Fruit fly (Drosophila melanogaster) whole organism, embryonic: ENCODE measurements around the gene CG10510.
A peak's percentile ranks its signal among the peaks of the same experiment; 100 is the strongest.

Source experiments
- Adf1 ChIP-seq: fragments of 200-800 bp; sonication (Bioruptor generic); IDR thresholded peaks from 2 replicates; pipeline ENCODE4 v1.3.6; 2022; ENCODE audit warnings: missing biosample characterization, missing genetic modification characterization
- Bgb ChIP-seq: fragments of 200-800 bp; sonication (Bioruptor generic); IDR thresholded peaks from 2 replicates; pipeline ENCODE4 v1.3.6; 2022; ENCODE audit warnings: missing biosample characterization, missing genetic modification characterization; ENCODE audit not compliant: partially characterized antibody
- CG10209 ChIP-seq: fragments of 200-800 bp; sonication (Bioruptor generic); optimal IDR thresholded peaks from 3 replicates; lab custom pipeline; 2017; ENCODE audit warnings: missing biosample characterization, mild to moderate bottlenecking, missing genetic modification characterization, missing genetic modification reagents
- CG11504 ChIP-seq: fragments of 200-800 bp; sonication (Bioruptor generic); optimal IDR thresholded peaks from 3 replicates; lab custom pipeline; 2019; ENCODE audit warnings: missing biosample characterization, mild to moderate bottlenecking, missing genetic modification characterization, moderate library complexity
- CG12071 ChIP-seq: fragments of 200-800 bp; sonication (Bioruptor generic); optimal IDR thresholded peaks from 3 replicates; lab custom pipeline; 2018; ENCODE audit warnings: missing biosample characterization, mild to moderate bottlenecking, missing genetic modification characterization
- CG12942 ChIP-seq: fragments of 200-800 bp; sonication (Bioruptor generic); optimal IDR thresholded peaks from 3 replicates; lab custom pipeline; 2016; ENCODE audit warnings: missing biosample characterization, missing genetic modification characterization
- CG13123 ChIP-seq: fragments of 200-800 bp; sonication (Bioruptor generic); optimal IDR thresholded peaks from 2 replicates; lab custom pipeline; 2016; ENCODE audit warnings: missing biosample characterization, missing genetic modification characterization
- CG13894 ChIP-seq: fragments of 200-800 bp; sonication (Bioruptor generic); optimal IDR thresholded peaks from 3 replicates; lab custom pipeline; 2018; ENCODE audit warnings: missing biosample characterization, mild to moderate bottlenecking, missing genetic modification characterization, moderate library complexity
- CG15601 ChIP-seq: fragments of 200-800 bp; sonication (Bioruptor generic); optimal IDR thresholded peaks from 3 replicates; lab custom pipeline; 2019; ENCODE audit warnings: missing biosample characterization, mild to moderate bottlenecking, missing genetic modification characterization, moderate library complexity
- CG17829 ChIP-seq: fragments of 200-800 bp; optimal IDR thresholded peaks from 2 replicates; lab custom pipeline; 2019; ENCODE audit warnings: missing biosample characterization, mild to moderate bottlenecking, missing genetic modification characterization, moderate library complexity
- CG18599 ChIP-seq: fragments of 200-800 bp; sonication (Bioruptor generic); optimal IDR thresholded peaks from 3 replicates; lab custom pipeline; 2017; ENCODE audit warnings: missing biosample characterization, missing genetic modification characterization, mild to moderate bottlenecking, moderate library complexity, missing genetic modification reagents
- CG34422 ChIP-seq: fragments of 200-800 bp; sonication (Bioruptor generic); IDR thresholded peaks from 3 replicates; pipeline ENCODE4 v1.3.6; 2022; ENCODE audit warnings: missing biosample characterization, missing genetic modification characterization
- CG5180 ChIP-seq: fragments of 200-800 bp; sonication (Bioruptor generic); optimal IDR thresholded peaks from 3 replicates; lab custom pipeline; 2017; ENCODE audit warnings: missing biosample characterization, missing genetic modification characterization, mild to moderate bottlenecking, moderate library complexity, missing genetic modification reagents
- CG6765 ChIP-seq: fragments of 200-800 bp; sonication (Bioruptor generic); optimal IDR thresholded peaks from 3 replicates; lab custom pipeline; 2017; ENCODE audit warnings: missing biosample characterization, mild to moderate bottlenecking, missing genetic modification characterization
- CG8290 ChIP-seq, 3 experiments: fragments of 200-800 bp; sonication (Bioruptor generic); optimal IDR thresholded peaks; 2 replicates each; lab custom pipeline; 2016 to 2019; ENCODE audit warnings: missing biosample characterization in 3 of 3, missing genetic modification characterization in 3 of 3, mild to moderate bottlenecking in 2 of 3, moderate library complexity in 1 of 3
- CrebB ChIP-seq: fragments of 200-800 bp; sonication (Bioruptor generic); optimal IDR thresholded peaks from 3 replicates; lab custom pipeline; 2018; ENCODE audit warnings: missing biosample characterization, mild to moderate bottlenecking, missing genetic modification characterization
- Dbx ChIP-seq: fragments of 200-800 bp; sonication (Bioruptor generic); IDR thresholded peaks from 3 replicates; pipeline ENCODE4 v1.3.6; 2022; ENCODE audit warnings: missing biosample characterization, missing genetic modification characterization
- Deaf1 ChIP-seq: fragments of 200-800 bp; optimal IDR thresholded peaks from 3 replicates; lab custom pipeline; 2019; ENCODE audit warnings: missing biosample characterization, mild to moderate bottlenecking, missing genetic modification characterization, moderate library complexity
- Dp ChIP-seq: fragments of 200-800 bp; sonication (Bioruptor generic); optimal IDR thresholded peaks from 2 replicates; lab custom pipeline; 2018; ENCODE audit warnings: missing biosample characterization, mild to moderate bottlenecking, missing genetic modification characterization, moderate library complexity
- E2f2 ChIP-seq: fragments of 200-800 bp; sonication (Bioruptor generic); IDR thresholded peaks from 2 replicates; pipeline ENCODE4 v1.3.6; 2022; ENCODE audit warnings: missing biosample characterization, missing genetic modification characterization
- Elba2 ChIP-seq: fragments of 200-800 bp; sonication (Bioruptor generic); optimal IDR thresholded peaks from 3 replicates; lab custom pipeline; 2016; ENCODE audit warnings: missing biosample characterization, missing genetic modification characterization
- Fer1 ChIP-seq: fragments of 200-800 bp; sonication (Bioruptor generic); optimal IDR thresholded peaks from 2 replicates; lab custom pipeline; 2017; ENCODE audit warnings: missing biosample characterization, mild to moderate bottlenecking, missing genetic modification characterization
- Gug ChIP-seq: fragments of 200-800 bp; sonication (Bioruptor generic); IDR thresholded peaks from 4 replicates; pipeline ENCODE4 v1.3.6; 2022; ENCODE audit warnings: missing biosample characterization, missing genetic modification characterization
- Hmr ChIP-seq: fragments of 200-800 bp; sonication (Bioruptor generic); optimal IDR thresholded peaks from 3 replicates; lab custom pipeline; 2017; ENCODE audit warnings: mild to moderate bottlenecking, missing biosample characterization, missing genetic modification reagents, missing genetic modification characterization
- Jarid2 ChIP-seq: fragments of 200-800 bp; sonication (Bioruptor generic); optimal IDR thresholded peaks from 3 replicates; lab custom pipeline; 2017; ENCODE audit warnings: mild to moderate bottlenecking, missing biosample characterization, missing genetic modification reagents, missing genetic modification characterization
- Med ChIP-seq: fragments of 200-800 bp; sonication (Bioruptor generic); peaks from one replicate; lab custom pipeline; 2016; ENCODE audit warnings: missing biosample characterization, missing genetic modification characterization, mild to moderate bottlenecking, inconsistent platforms, moderate library complexity
- Nf-YC ChIP-seq: fragments of 200-800 bp; optimal IDR thresholded peaks from 3 replicates; lab custom pipeline; 2019; ENCODE audit warnings: missing biosample characterization, mild to moderate bottlenecking, missing genetic modification characterization, moderate library complexity
- Rfx ChIP-seq: fragments of 200-800 bp; sonication (Bioruptor generic); IDR thresholded peaks from 2 replicates; pipeline ENCODE4 v1.3.6; 2022; ENCODE audit warnings: missing biosample characterization, missing genetic modification characterization
- Rx ChIP-seq: fragments of 200-800 bp; sonication (Bioruptor generic); IDR thresholded peaks from 2 replicates; pipeline ENCODE4 v1.3.6; 2022; ENCODE audit warnings: missing biosample characterization, missing genetic modification characterization
- Xbp1 ChIP-seq: fragments of 200-800 bp; sonication (Bioruptor generic); optimal IDR thresholded peaks from 3 replicates; lab custom pipeline; 2016; ENCODE audit warnings: missing biosample characterization, mild to moderate bottlenecking, missing genetic modification characterization
- ara ChIP-seq: fragments of 200-800 bp; sonication (Bioruptor generic); IDR thresholded peaks from 2 replicates; pipeline ENCODE4 v1.3.6; 2022; ENCODE audit warnings: missing biosample characterization, missing genetic modification characterization
- ash1 ChIP-seq: fragments of 200-800 bp; sonication (Bioruptor generic); optimal IDR thresholded peaks from 2 replicates; lab custom pipeline; 2018; ENCODE audit warnings: missing biosample characterization, mild to moderate bottlenecking, missing genetic modification characterization
- caup ChIP-seq: fragments of 200-800 bp; sonication (Bioruptor generic); optimal IDR thresholded peaks from 3 replicates; lab custom pipeline; 2017; ENCODE audit warnings: missing biosample characterization, mild to moderate bottlenecking, missing genetic modification characterization, moderate library complexity; ENCODE audit not compliant: severe bottlenecking
- cg ChIP-seq: fragments of 200-800 bp; sonication (Bioruptor generic); optimal IDR thresholded peaks from 3 replicates; lab custom pipeline; 2019; ENCODE audit warnings: missing biosample characterization, mild to moderate bottlenecking, missing genetic modification characterization, moderate library complexity
- chinmo ChIP-seq: fragments of 200-800 bp; sonication (Bioruptor generic); IDR thresholded peaks from 4 replicates; pipeline ENCODE4 v1.3.6; 2022; ENCODE audit warnings: missing biosample characterization, missing genetic modification characterization; ENCODE audit not compliant: partially characterized antibody
- esg ChIP-seq: fragments of 200-800 bp; sonication (Bioruptor generic); conservative IDR thresholded peaks from 2 replicates; pipeline ENCODE4 v1.3.6; 2022; ENCODE audit warnings: missing biosample characterization, missing genetic modification characterization
- ftz-f1 ChIP-seq: fragments of 200-800 bp; sonication (Bioruptor generic); optimal IDR thresholded peaks from 2 replicates; lab custom pipeline; 2016; ENCODE audit warnings: missing biosample characterization, missing genetic modification characterization
- kah ChIP-seq: fragments of 200-800 bp; sonication (Bioruptor generic); optimal IDR thresholded peaks from 2 replicates; lab custom pipeline; 2018; ENCODE audit warnings: missing biosample characterization, mild to moderate bottlenecking, missing genetic modification characterization
- klu ChIP-seq: fragments of 200-800 bp; sonication (Bioruptor generic); IDR thresholded peaks from 2 replicates; pipeline ENCODE4 v1.3.6; 2022; ENCODE audit warnings: missing biosample characterization, missing genetic modification characterization
- lab ChIP-seq: fragments of 200-800 bp; sonication (Bioruptor generic); optimal IDR thresholded peaks from 3 replicates; lab custom pipeline; 2017; ENCODE audit warnings: missing biosample characterization, missing genetic modification characterization, mild to moderate bottlenecking, moderate library complexity, missing genetic modification reagents
- pros ChIP-seq: fragments of 200-800 bp; sonication (Bioruptor generic); optimal IDR thresholded peaks from 3 replicates; lab custom pipeline; 2019; ENCODE audit warnings: missing biosample characterization, mild to moderate bottlenecking, missing genetic modification characterization, moderate library complexity
- pzg ChIP-seq: fragments of 200-800 bp; sonication (Bioruptor generic); optimal IDR thresholded peaks from 3 replicates; lab custom pipeline; 2018; ENCODE audit warnings: missing biosample characterization, mild to moderate bottlenecking, missing genetic modification characterization, moderate library complexity
- scrt ChIP-seq: fragments of 200-800 bp; sonication (Bioruptor generic); optimal IDR thresholded peaks from 2 replicates; lab custom pipeline; 2018; ENCODE audit warnings: missing biosample characterization, mild to moderate bottlenecking, missing genetic modification characterization, moderate library complexity
- seq ChIP-seq: fragments of 200-800 bp; sonication (Bioruptor generic); IDR thresholded peaks from 2 replicates; pipeline ENCODE4 v1.3.6; 2022; ENCODE audit warnings: missing biosample characterization, missing genetic modification characterization
- slbo ChIP-seq: fragments of 200-800 bp; sonication (Bioruptor generic); IDR thresholded peaks from 2 replicates; pipeline ENCODE4 v1.3.6; 2022; ENCODE audit warnings: missing biosample characterization, missing genetic modification characterization
- twi ChIP-seq: fragments of 200-800 bp; optimal IDR thresholded peaks from 2 replicates; lab custom pipeline; 2019; ENCODE audit warnings: missing biosample characterization, mild to moderate bottlenecking, missing genetic modification characterization, moderate library complexity
- unc-4 ChIP-seq: fragments of 200-800 bp; sonication (Bioruptor generic); IDR thresholded peaks from 2 replicates; pipeline ENCODE4 v1.3.6; 2022; ENCODE audit warnings: missing biosample characterization, missing genetic modification characterization; ENCODE audit not compliant: partially characterized antibody
- vvl ChIP-seq: fragments of 200-800 bp; sonication (Bioruptor generic); IDR thresholded peaks from 2 replicates; pipeline ENCODE4 v1.3.6; 2022; ENCODE audit warnings: missing biosample characterization, missing genetic modification characterization

Gene CG10510

dm6 chr3L:21209921-21210532 lies at the start of gene CG10510, which contains the start of gene CG10508:
Gene CG10510, minus strand, starts transcription at chr3L:21210084.
Gene CG10508, plus strand, starts transcription at chr3L:21210215.
- TF ChIP-seq CG8290 (GFP tag; optimal IDR thresholded peaks at IDR 0.05; lab: Kevin White, UChicago) (no peak), CG8290 (tag; optimal IDR thresholded peaks at IDR 0.05; lab: Kevin White, UChicago) (peak in 1 of 2 experiments; percentile 47), CG34422 (GFP tag; lab: Robert Waterston, UW) (peak; percentile 63; the same call in 1 of the 3 replicates), Med (peak; percentile 80), CG6765 (peak; percentile 13), lab (GFP tag; lab: Kevin White, UChicago) (peak; percentile 43), CG10209 (GFP tag; lab: Kevin White, UChicago) (no peak), Dbx (GFP tag; lab: Robert Waterston, UW) (peak; percentile 7; the same call in 1 of the 3 replicates), Jarid2 (GFP tag; lab: Kevin White, UChicago) (peak; percentile 55), CG11504 (tag; lab: Kevin White, UChicago) (peak; percentile 30), Fer1 (peak; percentile 34), CG17829 (tag; lab: Kevin White, UChicago) (no peak), Hmr (GFP tag; lab: Kevin White, UChicago) (peak; percentile 33), Dp (GFP tag; lab: Kevin White, UChicago) (peak; percentile 76), esg (no peak), Xbp1 (no peak), CrebB (tag; lab: Kevin White, UChicago) (no peak), Gug (GFP tag; lab: Robert Waterston, UW) (no peak), Bgb (GFP tag; lab: Robert Waterston, UW) (peak; percentile 30; the same call in 1 of the 2 replicates), klu (GFP tag; lab: Robert Waterston, UW) (no peak), kah (GFP tag; lab: Kevin White, UChicago) (no peak), Nf-YC (tag; lab: Kevin White, UChicago) (peak; percentile 22), vvl (no peak), CG12071 (GFP tag; lab: Kevin White, UChicago) (peak; percentile 10), caup (GFP tag; lab: Kevin White, UChicago) (peak; percentile 21), cg (GFP tag; lab: Kevin White, UChicago) (peak; percentile 34), CG13894 (tag; lab: Kevin White, UChicago) (peak; percentile 55), ash1 (GFP tag; lab: Kevin White, UChicago) (no peak), Adf1 (GFP tag; lab: Robert Waterston, UW) (peak; percentile 29; the same call in 1 of the 2 replicates), CG12942 (GFP tag; lab: Kevin White, UChicago) (no peak), CG13123 (GFP tag; lab: Kevin White, UChicago) (no peak), Rx (GFP tag; lab: Robert Waterston, UW) (no peak), ara (GFP tag; lab: Robert Waterston, UW) (no peak), twi (tag; lab: Kevin White, UChicago) (no peak), scrt (GFP tag; lab: Kevin White, UChicago) (peak; percentile 37), unc-4 (GFP tag; lab: Robert Waterston, UW) (peak; percentile 44; the same call in 1 of the 2 replicates), ftz-f1 (GFP tag; lab: Kevin White, UChicago) (no peak), CG5180 (GFP tag; lab: Kevin White, UChicago) (peak; percentile 34), CG15601 (no peak), pros (peak; percentile 4), chinmo (GFP tag; lab: Robert Waterston, UW) (0 out of 4 replicates have a peak, but pooled peaks have one; percentile 5), Elba2 (GFP tag; lab: Kevin White, UChicago) (no peak), Rfx (GFP tag; lab: Robert Waterston, UW) (peak; percentile 35; the same call in 1 of the 2 replicates), seq (GFP tag; lab: Robert Waterston, UW) (peak; percentile 36; the same call in 1 of the 2 replicates), Deaf1 (tag; lab: Kevin White, UChicago) (peak; percentile 69), CG18599 (GFP tag; lab: Kevin White, UChicago) (peak; percentile 48), pzg (peak; percentile 36), E2f2 (peak; percentile 83), slbo (GFP tag; lab: Robert Waterston, UW) (peak; percentile 9; the same call in 1 of the 2 replicates)
